Fruit fly (Drosophila melanogaster): Measurements from ENCODE around the gene Tbh.

Tbh gene

dm6 chrX:7960988-7961387 lies 34.5 kb upstream of the Tbh start:
- no peak for TF ChIP-seq Chrac-16 (GFP tag; optimal IDR thresholded peaks at IDR 0.05)
- no peak for TF ChIP-seq exex (tag; optimal IDR thresholded peaks at IDR 0.05)
- no peak for TF ChIP-seq ro (GFP tag; IDR thresholded peaks at IDR 0.05)
- TF ChIP-seq Dbx (GFP tag; IDR thresholded peaks at IDR 0.05), result no peak
- no peak for TF ChIP-seq sc (optimal IDR thresholded peaks at IDR 0.05)
- no peak for TF ChIP-seq sc (GFP tag; optimal IDR thresholded peaks at IDR 0.05)
- TF ChIP-seq CG10321 (GFP tag; IDR thresholded peaks at IDR 0.05), result peak; percentile 49; the same call in 1 of the 2 replicates
- no peak for TF ChIP-seq Hr39 (optimal IDR thresholded peaks at IDR 0.05)
- peak; percentile 55 for TF ChIP-seq CG10274 (GFP tag; optimal IDR thresholded peaks at IDR 0.05)
- no peak for TF ChIP-seq CG7839 (tag; optimal IDR thresholded peaks at IDR 0.05)
- no peak for TF ChIP-seq Fer1 (GFP tag; optimal IDR thresholded peaks at IDR 0.05)
- TF ChIP-seq Drgx (GFP tag; IDR thresholded peaks at IDR 0.05), result no peak
- no peak for TF ChIP-seq fd102C (GFP tag; optimal IDR thresholded peaks at IDR 0.05)
- no peak for TF ChIP-seq br (optimal IDR thresholded peaks at IDR 0.05)
- TF ChIP-seq CG9727 (GFP tag; optimal IDR thresholded peaks at IDR 0.05), result no peak
- no peak for TF ChIP-seq Ets97D (GFP tag; optimal IDR thresholded peaks at IDR 0.05)
- TF ChIP-seq danr (GFP tag; IDR thresholded peaks at IDR 0.05), result no peak
- TF ChIP-seq CG1832 (GFP tag; optimal IDR thresholded peaks at IDR 0.05), result peak; percentile 16
- TF ChIP-seq Nf-YC (tag; optimal IDR thresholded peaks at IDR 0.05), result peak; percentile 13
- no peak for TF ChIP-seq ranshi (GFP tag; IDR thresholded peaks at IDR 0.05)
- TF ChIP-seq Optix (GFP tag; IDR thresholded peaks at IDR 0.05), result no peak
- TF ChIP-seq Dref (GFP tag; IDR thresholded peaks at IDR 0.05), result no peak
- no peak for TF ChIP-seq CG18599 (GFP tag; optimal IDR thresholded peaks at IDR 0.05)
- no peak for TF ChIP-seq lola (GFP tag; optimal IDR thresholded peaks at IDR 0.05)
- no peak for TF ChIP-seq CG13624 (GFP tag; optimal IDR thresholded peaks at IDR 0.05)
- no peak for TF ChIP-seq Dp (GFP tag; optimal IDR thresholded peaks at IDR 0.05)

- TF ChIP-seq Atf6 (GFP tag; IDR thresholded peaks at IDR 0.05) (no peak), tna (GFP tag; IDR thresholded peaks at IDR 0.05; ENCODE audit: partially characterized antibody) (no peak), CG7357 (GFP tag; IDR thresholded peaks at IDR 0.05) (no peak), CG15601 (tag; optimal IDR thresholded peaks at IDR 0.05) (no peak), lbe (GFP tag; optimal IDR thresholded peaks at IDR 0.05) (no peak)
These were observed 31.8 kb upstream of the Tbh start, which contains the start of gene sn for dm6 chrX:7963724-7964123. sn (plus strand) TSS chrX:7964024.

- TF ChIP-seq Elba2 (GFP tag; optimal IDR thresholded peaks at IDR 0.05), result no peak
- TF ChIP-seq ERR (GFP tag; optimal IDR thresholded peaks at IDR 0.05), result no peak
- peak; percentile 99 for TF ChIP-seq cwo (GFP tag; optimal IDR thresholded peaks at IDR 0.05)
- peak; percentile 90 for TF ChIP-seq exex (tag; optimal IDR thresholded peaks at IDR 0.05)
- peak; percentile 30 for TF ChIP-seq CG8281 (tag; optimal IDR thresholded peaks at IDR 0.05)
- peak; percentile 78 to 95 for TF ChIP-seq insv (GFP tag; optimal IDR thresholded peaks at IDR 0.05)
- no peak for TF ChIP-seq CG7357 (GFP tag; IDR thresholded peaks at IDR 0.05)
- TF ChIP-seq mirr (GFP tag; optimal IDR thresholded peaks at IDR 0.05), result peak; percentile 76
- TF ChIP-seq rib (GFP tag; IDR thresholded peaks at IDR 0.05), result peak; percentile 25; the same call in 1 of the 2 replicates
- no peak for TF ChIP-seq CG10366 (GFP tag; IDR thresholded peaks at IDR 0.05)
- no peak for TF ChIP-seq sens-2 (GFP tag; IDR thresholded peaks at IDR 0.05)
- peak; percentile 62 for TF ChIP-seq Drgx (GFP tag; IDR thresholded peaks at IDR 0.05)
- no peak for TF ChIP-seq Xrp1 (GFP tag; IDR thresholded peaks at IDR 0.05)
- peak; percentile 51 for TF ChIP-seq lab (GFP tag; optimal IDR thresholded peaks at IDR 0.05)
- TF ChIP-seq pfk (GFP tag; optimal IDR thresholded peaks at IDR 0.05), result peak; percentile 3
- TF ChIP-seq ase (GFP tag; IDR thresholded peaks at IDR 0.05), result 0 out of 3 replicates have a peak, but pooled peaks have one; percentile 22
- peak in 1 of 2 experiments; percentile 58 for TF ChIP-seq Hr78 (GFP tag; optimal IDR thresholded peaks at IDR 0.05)
- TF ChIP-seq slbo (GFP tag; IDR thresholded peaks at IDR 0.05), result 0 out of 2 replicates have a peak, but pooled peaks have one; percentile 24
- 0 out of 2 replicates have a peak, but pooled peaks have one; percentile 10 for TF ChIP-seq E2f2 (GFP tag; IDR thresholded peaks at IDR 0.05)
- TF ChIP-seq CG17361 (GFP tag; IDR thresholded peaks at IDR 0.05), result no peak
- TF ChIP-seq grn (GFP tag; optimal IDR thresholded peaks at IDR 0.05), result peak; percentile 86
These were observed 29.5 kb upstream of the Tbh start for dm6 chrX:7965761-7966555.

All from whole organism, embryonic.